Worm (Caenorhabditis elegans) whole organism, L2 larva: ENCODE data around the gene Y75B8A.13.

ENCODE experiments used
- C34F6.9 ChIP-seq: fragments of 150-350 bp; optimal IDR thresholded peaks from 2 replicates; lab custom pipeline; 2014; ENCODE audit warnings: missing biosample characterization, missing genetic modification characterization
- F13H6.1 ChIP-seq: sonication (generic microtip); optimal IDR thresholded peaks from 2 replicates; lab custom pipeline; 2016; ENCODE audit warnings: missing genetic modification characterization, missing compliant biosample characterization
- R02D3.7 ChIP-seq: fragments of 150-350 bp; optimal IDR thresholded peaks from 2 replicates; lab custom pipeline; 2014; ENCODE audit warnings: missing biosample characterization, missing genetic modification characterization
- ZK546.5 ChIP-seq: sonication (generic microtip); optimal IDR thresholded peaks from 2 replicates; lab custom pipeline; 2017; ENCODE audit warnings: missing biosample characterization, missing genetic modification characterization
- aly-2 ChIP-seq: fragments of 150-350 bp; optimal IDR thresholded peaks from 2 replicates; lab custom pipeline; 2014; ENCODE audit warnings: missing biosample characterization, missing genetic modification characterization
- ama-1 ChIP-seq: fragments of 150-350 bp; optimal IDR thresholded peaks from 2 replicates; lab custom pipeline; 2018; ENCODE audit warnings: inconsistent platforms
- blmp-1 ChIP-seq: sonication (generic microtip); optimal IDR thresholded peaks from 2 replicates; lab custom pipeline; 2017; ENCODE audit warnings: missing genetic modification characterization, mild to moderate bottlenecking, missing compliant biosample characterization, antibody characterized with exemption, moderate library complexity; ENCODE audit not compliant: insufficient read depth
- ceh-16 ChIP-seq: fragments of 150-350 bp; optimal IDR thresholded peaks from 2 replicates; lab custom pipeline; 2014; ENCODE audit warnings: missing biosample characterization, missing genetic modification characterization
- ceh-82 ChIP-seq: fragments of 150-350 bp; optimal IDR thresholded peaks from 2 replicates; lab custom pipeline; 2014; ENCODE audit warnings: missing biosample characterization, missing genetic modification characterization
- crh-2 ChIP-seq: sonication (generic microtip); optimal IDR thresholded peaks from 2 replicates; lab custom pipeline; 2017; ENCODE audit warnings: missing biosample characterization, missing genetic modification characterization
- elt-1 ChIP-seq: fragments of 150-350 bp; optimal IDR thresholded peaks from 2 replicates; lab custom pipeline; 2014; ENCODE audit warnings: missing biosample characterization, missing genetic modification characterization
- elt-3 ChIP-seq: sonication (generic microtip); optimal IDR thresholded peaks from 2 replicates; lab custom pipeline; 2017; ENCODE audit warnings: missing biosample characterization, missing genetic modification characterization
- lin-11 ChIP-seq: fragments of 150-350 bp; sonication (generic microtip); optimal IDR thresholded peaks from 2 replicates; lab custom pipeline; 2014; ENCODE audit warnings: missing biosample characterization, missing genetic modification characterization, inconsistent platforms, mixed read lengths
- lin-13 ChIP-seq: fragments of 150-350 bp; optimal IDR thresholded peaks from 2 replicates; lab custom pipeline; 2014; ENCODE audit warnings: missing biosample characterization, missing genetic modification reagents, missing genetic modification characterization
- lin-39 ChIP-seq: fragments of 150-350 bp; optimal IDR thresholded peaks from 2 replicates; lab custom pipeline; 2014; ENCODE audit warnings: missing biosample characterization, missing genetic modification reagents, missing genetic modification characterization
- lsy-2 ChIP-seq, 2 experiments: fragments of 150-350 bp in 1 of 2; sonication (generic microtip) in 1 of 2; optimal IDR thresholded peaks; 2 replicates each; lab custom pipeline; 2014 to 2017; ENCODE audit warnings: missing biosample characterization in 2 of 2, missing genetic modification characterization in 2 of 2
- mab-5 ChIP-seq: fragments of 150-350 bp; optimal IDR thresholded peaks from 2 replicates; lab custom pipeline; 2014; ENCODE audit warnings: missing biosample characterization, missing genetic modification characterization
- mbf-1 ChIP-seq: sonication (generic microtip); optimal IDR thresholded peaks from 2 replicates; lab custom pipeline; 2017; ENCODE audit warnings: missing biosample characterization, missing genetic modification characterization
- mdl-1 ChIP-seq, 2 experiments: fragments of 150-350 bp in 1 of 2; sonication (generic microtip) in 1 of 2; optimal IDR thresholded peaks; 2 replicates each; lab custom pipeline; 2017; ENCODE audit warnings: missing biosample characterization in 2 of 2, missing genetic modification characterization in 2 of 2
- nhr-11 ChIP-seq: fragments of 150-350 bp; optimal IDR thresholded peaks from 2 replicates; lab custom pipeline; 2014; ENCODE audit warnings: missing biosample characterization, missing genetic modification characterization
- nhr-129 ChIP-seq: fragments of 150-350 bp; optimal IDR thresholded peaks from 2 replicates; lab custom pipeline; 2014; ENCODE audit warnings: missing biosample characterization, missing genetic modification characterization
- nhr-23 ChIP-seq: fragments of 150-350 bp; optimal IDR thresholded peaks from 2 replicates; lab custom pipeline; 2014; ENCODE audit warnings: missing biosample characterization, missing genetic modification reagents, missing genetic modification characterization
- nhr-237 ChIP-seq: fragments of 150-350 bp; optimal IDR thresholded peaks from 2 replicates; lab custom pipeline; 2014; ENCODE audit warnings: missing biosample characterization, missing genetic modification characterization
- nhr-6 ChIP-seq: fragments of 150-350 bp; optimal IDR thresholded peaks from 2 replicates; lab custom pipeline; 2014; ENCODE audit warnings: missing biosample characterization, missing genetic modification characterization
- nhr-77 ChIP-seq: fragments of 150-350 bp; optimal IDR thresholded peaks from 2 replicates; lab custom pipeline; 2014; ENCODE audit warnings: missing biosample characterization, missing genetic modification characterization
- peb-1 ChIP-seq: fragments of 150-350 bp; optimal IDR thresholded peaks from 2 replicates; lab custom pipeline; 2014; ENCODE audit warnings: missing biosample characterization, missing genetic modification characterization
- sem-4 ChIP-seq: fragments of 150-350 bp; optimal IDR thresholded peaks from 2 replicates; lab custom pipeline; 2014; ENCODE audit warnings: missing biosample characterization, missing genetic modification reagents, missing genetic modification characterization
- skn-1 ChIP-seq: sonication (generic microtip); optimal IDR thresholded peaks from 2 replicates; lab custom pipeline; 2017; ENCODE audit warnings: missing biosample characterization, missing genetic modification characterization
- sma-3 ChIP-seq: sonication (generic microtip); optimal IDR thresholded peaks from 2 replicates; lab custom pipeline; 2016; ENCODE audit warnings: missing genetic modification reagents, missing genetic modification characterization, missing compliant biosample characterization
- snpc-4 ChIP-seq: fragments of 150-350 bp; optimal IDR thresholded peaks from 2 replicates; lab custom pipeline; 2014; ENCODE audit warnings: missing biosample characterization, missing genetic modification characterization
- unc-39 ChIP-seq: fragments of 150-350 bp; optimal IDR thresholded peaks from 2 replicates; lab custom pipeline; 2014; ENCODE audit warnings: missing biosample characterization, missing genetic modification characterization
- unc-55 ChIP-seq: fragments of 150-350 bp; sonication (generic microtip); optimal IDR thresholded peaks from 3 replicates; lab custom pipeline; 2014; ENCODE audit warnings: missing biosample characterization, missing genetic modification reagents, missing genetic modification characterization
- zag-1 ChIP-seq: fragments of 150-350 bp; optimal IDR thresholded peaks from 2 replicates; lab custom pipeline; 2014; ENCODE audit warnings: missing biosample characterization, missing genetic modification characterization
- ztf-11 ChIP-seq: sonication (generic microtip); optimal IDR thresholded peaks from 2 replicates; lab custom pipeline; 2017; ENCODE audit warnings: missing biosample characterization, missing genetic modification characterization

Y75B8A.13 gene

DNA sequence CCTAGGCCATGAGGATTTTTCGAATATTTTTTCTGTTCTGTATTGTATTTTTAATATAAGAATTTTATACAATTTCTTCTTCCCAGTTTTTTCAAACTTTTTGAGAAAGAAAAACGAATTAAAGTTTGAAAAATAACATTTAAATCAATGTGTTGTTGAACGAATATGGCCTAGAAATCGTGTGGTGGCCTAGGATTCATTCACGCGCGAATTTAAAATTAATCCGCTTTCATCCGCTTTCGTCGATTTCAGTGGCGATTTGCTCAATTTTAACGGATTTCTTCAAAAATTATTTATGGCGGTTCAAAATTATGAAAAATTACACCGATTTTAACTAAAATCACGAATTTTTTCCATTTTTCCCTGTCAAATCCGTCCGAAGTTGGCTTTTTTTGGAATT lies 31.8 kb upstream of the Y75B8A.13 start:
- TF ChIP-seq aly-2 (tag; lab: Kevin White, UChicago) (no peak), F13H6.1 (tag; lab: Kevin White, UChicago) (no peak), mbf-1 (no peak), lin-39 (tag; lab: Kevin White, UChicago) (no peak), skn-1 (tag; lab: Kevin White, UChicago) (no peak), ceh-16 (tag; lab: Kevin White, UChicago) (no peak), ceh-82 (no peak), nhr-237 (no peak), nhr-129 (tag; lab: Kevin White, UChicago) (no peak), peb-1 (tag; lab: Kevin White, UChicago) (no peak), crh-2 (tag; lab: Kevin White, UChicago) (no peak), nhr-23 (no peak), ZK546.5 (tag; lab: Kevin White, UChicago) (no peak), sma-3 (GFP tag; lab: Kevin White, UChicago) (no peak)

DNA sequence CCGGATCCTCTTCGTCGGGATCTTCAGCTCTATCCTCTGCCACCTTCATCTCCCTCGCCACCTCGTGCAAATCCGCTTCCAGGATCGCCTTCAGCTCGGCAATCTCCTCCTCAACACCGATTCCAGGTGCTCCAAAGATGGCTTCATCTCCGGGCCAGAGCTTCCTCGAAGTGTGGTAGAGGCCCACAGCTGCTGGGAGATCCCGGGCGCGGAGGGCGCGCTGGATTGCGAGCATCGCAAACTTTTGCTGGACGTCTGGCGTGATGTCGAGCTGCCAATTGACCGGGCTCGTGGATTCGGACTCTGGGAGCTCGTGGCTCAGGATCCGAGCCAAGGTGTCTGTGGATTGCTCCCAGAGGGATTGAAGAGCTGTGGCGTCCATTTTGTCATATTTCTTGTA lies 30.1 kb upstream of the Y75B8A.13 start:
- TF ChIP-seq unc-39 (no peak), C34F6.9 (tag; lab: Kevin White, UChicago) (no peak), ztf-11 (tag; lab: Kevin White, UChicago) (no peak), nhr-77 (tag; lab: Kevin White, UChicago) (no peak)

DNA sequence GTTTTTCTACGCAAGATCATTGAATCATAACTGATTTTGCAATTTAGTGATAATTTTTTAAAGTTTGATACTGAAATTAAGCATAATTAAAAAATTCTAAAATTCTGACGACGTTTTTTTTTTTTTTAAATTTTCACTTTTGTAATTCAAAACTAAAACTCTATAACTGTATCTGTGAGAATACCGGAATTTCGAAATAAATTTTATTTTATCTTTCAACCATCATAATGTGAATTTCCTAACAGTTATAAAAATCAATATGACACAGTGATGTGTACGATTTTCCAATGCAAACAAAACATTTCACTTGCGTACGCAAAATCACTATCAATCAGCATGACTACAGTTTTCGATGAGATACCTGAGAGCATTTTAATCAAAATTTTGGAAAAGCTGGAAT lies 20.4 kb upstream of the Y75B8A.13 start, which contains the start of the genes grl-15 and fbxa-89:
Gene grl-15 (minus strand): TSS at position 101 of the 400 bp plus-strand sequence.
Gene fbxa-89 (plus strand): TSS at position 271 of the 400 bp plus-strand sequence.
- TF ChIP-seq snpc-4 (tag; lab: Kevin White, UChicago) (no peak), C34F6.9 (tag; lab: Kevin White, UChicago) (no peak), nhr-129 (tag; lab: Kevin White, UChicago) (no peak), nhr-11 (tag; lab: Kevin White, UChicago) (no peak), unc-39 (no peak), lin-11 (tag; lab: Kevin White, UChicago) (no peak), lsy-2 (tag; optimal IDR thresholded peaks at IDR 0.05; lab: Kevin White, UChicago) (no peak), nhr-77 (tag; lab: Kevin White, UChicago) (no peak), F13H6.1 (tag; lab: Kevin White, UChicago) (no peak), ztf-11 (tag; lab: Kevin White, UChicago) (no peak)

DNA sequence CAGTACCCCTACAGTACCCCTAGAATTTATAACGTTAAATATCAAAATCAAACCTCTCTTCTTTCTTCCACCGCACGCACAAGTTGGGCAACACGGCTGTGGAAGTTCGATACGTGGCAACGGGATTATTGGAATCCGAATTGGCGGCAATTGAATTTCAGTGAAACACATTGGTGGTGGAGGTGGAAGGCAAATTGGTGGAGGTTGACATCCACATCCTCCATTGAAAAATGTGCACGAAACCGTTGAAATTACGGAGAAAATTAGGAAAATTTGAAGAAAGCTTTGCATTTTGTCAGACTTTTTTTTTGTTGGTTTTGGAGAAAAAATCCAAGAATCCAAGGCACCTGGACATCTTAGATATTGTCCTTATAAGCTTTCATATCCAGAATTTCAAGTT lies 19.9 kb upstream of the Y75B8A.13 start:
- TF ChIP-seq sem-4 (no peak), mab-5 (tag; lab: Kevin White, UChicago) (no peak), zag-1 (no peak), ZK546.5 (tag; lab: Kevin White, UChicago) (no peak), elt-1 (no peak), nhr-6 (tag; lab: Kevin White, UChicago) (no peak), lsy-2 (tag; optimal IDR thresholded peaks at IDR 0.05; lab: Kevin White, UChicago) (no peak), R02D3.7 (tag; lab: Kevin White, UChicago) (no peak), lin-39 (tag; lab: Kevin White, UChicago) (no peak), lin-13 (GFP tag; lab: Kevin White, UChicago) (no peak), nhr-11 (tag; lab: Kevin White, UChicago) (no peak), blmp-1 (tag; lab: Kevin White, UChicago) (no peak), aly-2 (tag; lab: Kevin White, UChicago) (no peak), ceh-82 (no peak), C34F6.9 (tag; lab: Kevin White, UChicago) (no peak), elt-3 (tag; lab: Kevin White, UChicago) (no peak)

DNA sequence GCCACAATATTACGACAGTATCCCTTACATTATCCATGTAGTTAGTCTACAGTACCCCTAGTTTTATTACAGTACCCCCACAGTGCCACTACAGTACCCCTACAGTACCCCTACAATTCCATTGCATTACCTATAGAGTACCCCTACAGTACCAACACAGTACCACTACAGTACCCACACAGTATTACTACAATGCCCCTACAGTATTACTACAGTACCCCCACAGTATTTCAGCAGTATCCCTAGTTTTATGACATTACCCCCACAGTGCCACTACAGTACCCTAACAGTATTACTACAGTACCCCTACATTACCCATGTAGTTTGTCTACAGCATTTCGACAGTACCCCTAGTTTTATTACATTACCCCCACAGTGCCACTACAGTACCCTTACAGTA lies 18.0 kb upstream of the Y75B8A.13 start:
- no peak for TF ChIP-seq sma-3 (GFP tag; lab: Kevin White, UChicago)
- no peak for TF ChIP-seq C34F6.9 (tag; lab: Kevin White, UChicago)
- no peak for TF ChIP-seq nhr-23
- no peak for TF ChIP-seq unc-55 (GFP tag; lab: Kevin White, UChicago)
- no peak for TF ChIP-seq mdl-1 (tag; optimal IDR thresholded peaks at IDR 0.05; lab: Kevin White, UChicago)
- no peak for TF ChIP-seq ama-1 (lab: Kevin White, UChicago)
- TF ChIP-seq mbf-1: no peak
